Fruit fly (Drosophila melanogaster): ENCODE data around the gene CG44153.

CG44153 gene

DNA sequence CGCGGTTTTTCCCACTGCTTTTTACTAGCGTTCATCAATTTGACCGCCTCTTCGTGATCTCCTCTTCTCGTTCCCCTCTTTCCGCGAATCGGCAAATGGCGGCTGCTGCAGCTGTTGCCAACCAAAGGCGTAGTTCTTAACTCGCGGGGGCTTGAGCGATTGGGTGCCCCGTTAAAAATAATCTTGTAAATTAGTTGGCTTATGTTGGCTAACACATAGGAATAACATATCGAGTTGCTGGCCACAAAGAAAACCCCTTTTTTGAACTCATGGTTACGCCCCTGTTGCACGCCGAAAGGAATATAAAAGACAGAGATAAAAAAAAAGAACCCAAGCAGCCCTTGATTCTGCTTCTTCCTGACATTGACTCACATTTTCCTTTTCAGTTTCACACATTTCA is 122.8 kb downstream of the CG44153 start (continued):
- TF ChIP-seq pan (optimal IDR thresholded peaks at IDR 0.05), result no peak
- peak in 1 of 2 experiments; percentile 71 for TF ChIP-seq pan (GFP tag; optimal IDR thresholded peaks at IDR 0.05 in 1 of 2, IDR thresholded peaks at IDR 0.05 in 1 of 2)
- TF ChIP-seq Gug (GFP tag; IDR thresholded peaks at IDR 0.05), result peak; percentile 89
- no peak for TF ChIP-seq BtbVII (GFP tag; optimal IDR thresholded peaks at IDR 0.05)
- no peak for TF ChIP-seq Hand (GFP tag; optimal IDR thresholded peaks at IDR 0.05)
- TF ChIP-seq gfzf (GFP tag; optimal IDR thresholded peaks at IDR 0.05), result no peak
- no peak for TF ChIP-seq tll (GFP tag; optimal IDR thresholded peaks at IDR 0.05)
- TF ChIP-seq Kr (GFP tag; optimal IDR thresholded peaks at IDR 0.05), result no peak
- TF ChIP-seq CG8924 (tag; optimal IDR thresholded peaks at IDR 0.05), result peak; percentile 35
- TF ChIP-seq jing (GFP tag; optimal IDR thresholded peaks at IDR 0.05), result peak; percentile 54
- peak; percentile 85 for TF ChIP-seq croc (GFP tag; conservative IDR thresholded peaks at IDR 0.05)
- no peak for TF ChIP-seq kni (GFP tag; optimal IDR thresholded peaks at IDR 0.05)
- peak; percentile 38 for TF ChIP-seq caup (GFP tag; optimal IDR thresholded peaks at IDR 0.05; ENCODE audit: severe bottlenecking)
- TF ChIP-seq jigr1 (GFP tag; IDR thresholded peaks at IDR 0.05), result 0 out of 3 replicates have a peak, but pooled peaks have one; percentile 70
- no peak for TF ChIP-seq Stat92E (GFP tag; optimal IDR thresholded peaks at IDR 0.05)
- peak; percentile 54 for TF ChIP-seq ems (GFP tag; optimal IDR thresholded peaks at IDR 0.05)
- TF ChIP-seq al (GFP tag; IDR thresholded peaks at IDR 0.05), result 0 out of 2 replicates have a peak, but pooled peaks have one; percentile 35
- TF ChIP-seq eyg (GFP tag; optimal IDR thresholded peaks at IDR 0.05), result peak; percentile 16
- peak; percentile 75 for TF ChIP-seq Abd-B (GFP tag; optimal IDR thresholded peaks at IDR 0.05)
- TF ChIP-seq CG14860 (GFP tag; IDR thresholded peaks at IDR 0.05; ENCODE audit: partially characterized antibody), result no peak
- no peak; the same call in 1 of the 2 replicates for TF ChIP-seq Oaz (GFP tag; IDR thresholded peaks at IDR 0.05)
- no peak for TF ChIP-seq Dbx (GFP tag; IDR thresholded peaks at IDR 0.05)
- peak; percentile 62; the same call in 1 of the 2 replicates for TF ChIP-seq CG31441 (GFP tag; IDR thresholded peaks at IDR 0.05)
- peak; percentile 41 for TF ChIP-seq maf-S (GFP tag; optimal IDR thresholded peaks at IDR 0.05)
- peak; percentile 24 for TF ChIP-seq NC2β (GFP tag; optimal IDR thresholded peaks at IDR 0.05)
- TF ChIP-seq Awh (GFP tag; IDR thresholded peaks at IDR 0.05), result peak; percentile 88
- peak; percentile 75 for TF ChIP-seq sim (GFP tag; IDR thresholded peaks at IDR 0.05)
- peak; percentile 49 for TF ChIP-seq Hr3 (GFP tag; optimal IDR thresholded peaks at IDR 0.05)
- peak; percentile 66 for TF ChIP-seq tx (GFP tag; optimal IDR thresholded peaks at IDR 0.05)
- TF ChIP-seq CG8765 (GFP tag; IDR thresholded peaks at IDR 0.05), result peak; percentile 89
- TF ChIP-seq CG17385 (GFP tag; optimal IDR thresholded peaks at IDR 0.05), result peak; percentile 47
- TF ChIP-seq CG14710 (tag; optimal IDR thresholded peaks at IDR 0.05), result peak; percentile 63
- TF ChIP-seq Nf-YA (GFP tag; IDR thresholded peaks at IDR 0.05), result peak; percentile 64; the same call in 1 of the 2 replicates
- TF ChIP-seq CG31388 (GFP tag; optimal IDR thresholded peaks at IDR 0.05), result no peak
- TF ChIP-seq Ada2b (GFP tag; IDR thresholded peaks at IDR 0.05), result peak; percentile 76
- TF ChIP-seq p53 (GFP tag; optimal IDR thresholded peaks at IDR 0.05), result no peak
- no peak for TF ChIP-seq pita (GFP tag; optimal IDR thresholded peaks at IDR 0.05)
- peak; percentile 42 for TF ChIP-seq CG8359 (GFP tag; optimal IDR thresholded peaks at IDR 0.05; ENCODE audit: borderline replicate concordance)
- peak; percentile 6 for TF ChIP-seq CG18619 (GFP tag; optimal IDR thresholded peaks at IDR 0.05)
- TF ChIP-seq mirr (GFP tag; optimal IDR thresholded peaks at IDR 0.05), result no peak
- TF ChIP-seq Drgx (GFP tag; IDR thresholded peaks at IDR 0.05), result peak; percentile 97
- peak; percentile 58 for TF ChIP-seq CG12391 (tag; optimal IDR thresholded peaks at IDR 0.05)
- TF ChIP-seq nerfin-1 (tag; optimal IDR thresholded peaks at IDR 0.05), result no peak
- no peak for TF ChIP-seq Trl (optimal IDR thresholded peaks at IDR 0.05)
- peak; percentile 79 for TF ChIP-seq Trl (GFP tag; optimal IDR thresholded peaks at IDR 0.05)
- no peak for TF ChIP-seq Dip2 (GFP tag; IDR thresholded peaks at IDR 0.05)
- no peak for TF ChIP-seq CG17568 (GFP tag; optimal IDR thresholded peaks at IDR 0.05)
- no peak for TF ChIP-seq Hey (tag; optimal IDR thresholded peaks at IDR 0.05)
- 0 out of 3 replicates have a peak, but pooled peaks have one; percentile 13 for TF ChIP-seq CG6791 (GFP tag; IDR thresholded peaks at IDR 0.05; ENCODE audit: partially characterized antibody)
- peak; percentile 17 for TF ChIP-seq CG4854 (GFP tag; optimal IDR thresholded peaks at IDR 0.05)
- peak; percentile 21 for TF ChIP-seq ERR (GFP tag; optimal IDR thresholded peaks at IDR 0.05)

All from whole organism, embryonic.